Fruit fly (Drosophila melanogaster) ovary, adult (tissue): ENCODE results near the gene CG9951.
A peak's percentile ranks its signal among the peaks of the same experiment; 100 is the strongest.

ENCODE experiments used
- CG17801 ChIP-seq: fragments of 200-800 bp; optimal IDR thresholded peaks from 2 replicates; lab custom pipeline; 2019; ENCODE audit warnings: missing biosample characterization, mild to moderate bottlenecking, missing genetic modification characterization, moderate library complexity; ENCODE audit not compliant: partially characterized antibody

CG9951 gene

DNA sequence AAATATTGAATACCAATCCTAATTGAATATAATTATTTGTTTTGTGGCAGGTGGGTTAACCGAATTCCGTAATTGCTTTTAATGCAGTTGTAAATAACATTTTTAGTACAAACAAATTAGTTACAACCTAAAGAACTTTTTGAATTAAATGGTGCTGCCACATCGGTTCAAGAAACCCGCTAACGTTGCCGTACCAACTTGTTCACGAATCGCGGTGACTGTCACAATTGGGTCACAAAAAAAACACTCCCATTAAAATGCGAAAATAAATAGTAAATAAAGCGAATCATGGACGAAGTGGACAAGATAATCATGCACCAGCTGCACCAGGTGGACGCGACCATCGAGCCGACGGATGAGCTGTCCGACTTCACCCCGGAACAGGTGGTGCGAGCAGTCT lies at the start of gene CG9951:
Gene CG9951 (plus strand): TSS at position 207 of the 400 bp plus-strand sequence.
- no peak for TF ChIP-seq CG17801 (GFP tag; lab: Kevin White, UChicago)

DNA sequence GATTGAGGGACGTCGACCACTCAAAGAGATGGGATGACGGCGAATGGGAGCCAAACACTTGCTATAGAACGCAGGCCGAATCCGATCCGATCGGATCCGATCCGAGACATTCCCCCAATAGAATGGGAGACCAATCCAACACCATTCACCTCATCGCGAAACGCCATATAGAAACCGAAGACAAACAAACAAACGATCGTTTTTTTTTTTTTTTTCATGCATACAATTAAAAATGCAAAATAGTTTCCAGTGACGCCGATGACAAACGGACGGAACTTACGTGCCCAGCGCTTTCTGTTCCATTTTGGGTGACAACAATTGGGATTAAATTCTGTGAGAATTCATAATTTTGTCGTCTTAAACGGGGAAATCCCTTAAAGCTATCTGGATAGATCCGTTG lies 49.0 kb upstream of the CG9951 start:
- no peak for TF ChIP-seq CG17801 (GFP tag; lab: Kevin White, UChicago)

DNA sequence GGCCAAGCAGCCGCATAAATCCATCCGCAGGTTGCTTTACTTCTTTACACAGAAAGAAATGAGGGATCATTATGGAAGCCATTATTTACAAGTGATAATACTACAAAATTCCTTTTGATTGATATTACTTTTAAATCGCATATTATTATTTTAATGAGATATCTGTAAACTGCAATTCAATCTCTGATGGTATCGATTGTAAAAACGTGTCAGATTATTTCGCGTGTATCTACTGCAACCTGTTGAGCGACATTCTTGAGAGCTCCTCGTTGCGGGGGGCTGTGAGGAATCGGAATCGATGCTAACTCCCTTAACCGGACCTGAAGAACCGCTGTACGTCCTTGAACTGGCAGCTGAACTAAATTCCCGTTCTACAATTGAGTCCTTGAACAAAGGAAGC lies 44.9 kb upstream of the CG9951 start:
- no peak for TF ChIP-seq CG17801 (GFP tag; lab: Kevin White, UChicago)

- no peak for TF ChIP-seq CG17801 (GFP tag; lab: Kevin White, UChicago)
Measured at dm6 chr3L:16824725-16825124, 38.2 kb upstream of the CG9951 start.

DNA sequence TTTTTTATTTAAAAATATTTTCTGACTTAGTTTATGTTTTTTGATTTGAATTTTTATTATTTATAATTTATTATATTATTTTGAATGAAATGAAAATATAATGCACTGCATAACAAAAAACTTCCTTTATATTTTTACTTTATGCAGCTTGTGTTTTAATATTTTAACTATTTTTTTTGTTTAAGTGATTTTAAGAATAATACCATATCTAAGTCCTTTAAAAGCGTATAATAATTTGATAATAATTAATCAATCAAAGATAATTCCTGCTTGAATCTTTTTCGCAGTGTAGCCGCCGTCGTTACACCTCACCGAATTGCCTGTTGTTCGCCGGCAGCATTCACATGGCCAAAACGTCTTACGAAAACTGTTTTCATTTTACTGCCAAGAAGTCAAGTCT lies 37.8 kb upstream of the CG9951 start:
- no peak for TF ChIP-seq CG17801 (GFP tag; lab: Kevin White, UChicago)

dm6 chr3L:16828967-16829366 lies 34.0 kb upstream of the CG9951 start, which contains the start of gene CG13024:
Gene CG13024 (minus strand): TSS chr3L:16829074.
- TF ChIP-seq CG17801 (GFP tag; lab: Kevin White, UChicago): no peak

- no peak for TF ChIP-seq CG17801 (GFP tag; lab: Kevin White, UChicago)
Measured at dm6 chr3L:16829983-16830382, 33.0 kb upstream of the CG9951 start.

dm6 chr3L:16836732-16837131 lies 26.2 kb upstream of the CG9951 start:
- TF ChIP-seq CG17801 (GFP tag; lab: Kevin White, UChicago): no peak

DNA sequence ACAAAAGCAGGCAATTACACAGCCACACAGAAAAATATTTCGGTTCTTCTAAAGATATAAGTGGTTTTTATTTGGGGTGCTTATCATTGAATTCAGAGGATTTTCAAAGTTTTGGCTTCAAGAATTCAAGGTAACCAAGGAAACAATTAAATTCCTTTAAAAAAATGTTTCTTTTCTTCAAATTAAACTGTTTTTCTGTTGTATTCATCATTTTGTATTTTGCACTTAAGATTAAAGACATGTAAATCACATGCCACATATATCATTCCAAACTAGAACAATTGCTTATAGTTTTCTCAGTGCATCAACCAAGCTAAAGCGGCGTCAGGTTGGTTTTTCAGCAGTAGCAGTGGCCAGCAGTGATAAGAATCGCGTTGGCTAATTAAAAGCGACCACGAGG lies 22.4 kb upstream of the CG9951 start:
- TF ChIP-seq CG17801 (GFP tag; lab: Kevin White, UChicago): no peak

dm6 chr3L:16842087-16842567 lies 20.8 kb upstream of the CG9951 start, which contains the start of gene TSG101:
Gene TSG101 (plus strand): TSS chr3L:16842294.
- peak; percentile 4 for TF ChIP-seq CG17801 (GFP tag; lab: Kevin White, UChicago)

DNA sequence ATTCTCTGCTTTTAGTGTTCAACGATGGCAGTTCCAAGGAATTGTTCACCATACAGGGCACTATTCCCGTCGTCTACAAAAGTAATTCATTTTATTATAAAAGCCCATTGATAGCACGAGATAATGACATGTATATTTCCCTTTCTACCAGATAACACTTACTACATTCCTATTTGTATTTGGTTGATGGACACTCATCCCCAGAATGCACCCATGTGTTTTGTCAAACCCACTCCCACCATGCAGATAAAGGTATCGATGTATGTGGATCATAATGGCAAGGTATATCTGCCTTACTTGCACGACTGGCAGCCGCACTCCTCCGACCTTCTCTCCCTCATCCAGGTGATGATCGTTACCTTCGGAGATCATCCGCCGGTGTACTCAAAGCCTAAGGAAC lies 20.0 kb upstream of the CG9951 start:
- no peak for TF ChIP-seq CG17801 (GFP tag; lab: Kevin White, UChicago)

- peak; percentile 76 for TF ChIP-seq CG17801 (GFP tag; lab: Kevin White, UChicago)
Measured at dm6 chr3L:16844920-16845573, 17.9 kb upstream of the CG9951 start, which contains the start of the genes kud and Zcchc7. Gene kud (minus strand): TSS chr3L:16844991. Gene Zcchc7 (plus strand): TSS chr3L:16845386.

DNA sequence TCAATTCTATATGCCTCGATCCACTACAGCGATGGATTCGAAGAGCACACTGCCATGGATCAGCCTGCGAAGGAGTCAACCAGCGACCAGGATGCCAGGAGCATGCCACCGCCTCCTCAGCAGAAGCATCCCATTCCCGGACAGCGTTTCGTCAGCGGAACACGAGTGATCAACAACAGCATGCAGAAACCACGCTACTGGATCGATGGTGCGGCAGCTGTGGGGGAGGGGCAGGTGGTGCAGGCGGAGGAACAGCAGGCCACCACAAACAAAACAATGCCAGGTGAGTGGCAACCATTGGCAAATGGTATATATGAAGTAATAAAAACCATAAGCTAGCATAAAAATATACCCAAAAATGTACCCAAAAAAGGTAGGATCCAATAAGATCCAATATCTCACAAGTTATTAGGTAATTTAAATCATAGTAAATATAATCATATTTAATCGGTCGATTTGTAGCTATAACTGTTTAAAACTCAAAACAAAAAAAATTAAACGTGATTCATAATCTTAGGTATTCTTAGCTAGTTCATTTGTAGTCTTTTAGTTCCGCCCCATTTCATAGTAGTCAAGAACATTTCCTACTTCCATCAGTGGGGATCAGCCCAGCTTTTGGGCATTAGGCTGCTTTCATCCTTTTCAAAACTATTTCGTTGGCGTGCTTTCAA lies 17.2 kb upstream of the CG9951 start, which contains the start of gene CG32161:
Gene CG32161 (plus strand): TSS at position 621 of the 671 bp plus-strand sequence.
- no peak for TF ChIP-seq CG17801 (GFP tag; lab: Kevin White, UChicago)

dm6 chr3L:16851566-16851965 lies 11.4 kb upstream of the CG9951 start:
- TF ChIP-seq CG17801 (GFP tag; lab: Kevin White, UChicago): no peak

DNA sequence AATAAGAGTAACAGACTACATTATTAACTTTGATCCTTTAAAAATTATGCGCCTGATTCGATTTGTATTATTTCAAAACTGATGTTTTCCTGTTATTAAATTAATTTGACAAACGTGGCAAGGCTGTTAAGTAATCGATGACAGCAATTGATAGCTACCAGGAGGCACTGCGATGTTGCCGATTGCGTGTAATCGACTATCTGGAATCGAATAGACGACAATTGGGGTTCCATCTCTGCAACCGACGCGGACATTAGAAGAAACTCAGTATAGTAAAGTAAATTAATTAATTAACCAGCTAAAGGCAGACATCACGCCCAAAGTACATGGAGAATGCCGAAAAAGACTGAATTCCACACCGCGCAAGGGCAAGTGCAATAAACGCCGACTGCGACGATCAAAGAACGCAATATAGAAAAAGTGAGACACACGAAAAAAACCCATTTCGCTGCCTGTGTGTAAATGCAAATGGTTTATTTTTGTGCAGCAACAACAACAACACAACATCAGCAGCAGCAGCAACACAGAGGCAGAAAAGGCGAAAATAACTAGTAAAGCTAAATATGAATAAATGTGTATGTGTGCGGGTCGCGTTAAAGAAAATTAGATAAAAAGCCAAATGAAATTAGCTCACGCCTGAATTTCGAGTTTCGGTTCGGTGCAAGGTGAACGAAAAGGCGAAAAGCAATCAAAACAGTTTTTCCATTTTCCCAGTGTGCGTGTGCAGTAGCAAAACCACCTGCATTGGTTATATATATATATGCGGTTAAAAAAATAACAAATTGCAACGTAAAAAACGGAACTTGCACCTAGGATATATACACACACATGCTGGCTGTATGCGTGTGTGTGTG lies 9.2 kb upstream of the CG9951 start, which contains the start of gene sina:
Gene sina (plus strand): TSS at position 219 of the 854 bp plus-strand sequence.
- TF ChIP-seq CG17801 (GFP tag; lab: Kevin White, UChicago): peak; percentile 34
